Fruit fly (Drosophila melanogaster): Measurements from ENCODE around the gene Mms19.

DNA sequence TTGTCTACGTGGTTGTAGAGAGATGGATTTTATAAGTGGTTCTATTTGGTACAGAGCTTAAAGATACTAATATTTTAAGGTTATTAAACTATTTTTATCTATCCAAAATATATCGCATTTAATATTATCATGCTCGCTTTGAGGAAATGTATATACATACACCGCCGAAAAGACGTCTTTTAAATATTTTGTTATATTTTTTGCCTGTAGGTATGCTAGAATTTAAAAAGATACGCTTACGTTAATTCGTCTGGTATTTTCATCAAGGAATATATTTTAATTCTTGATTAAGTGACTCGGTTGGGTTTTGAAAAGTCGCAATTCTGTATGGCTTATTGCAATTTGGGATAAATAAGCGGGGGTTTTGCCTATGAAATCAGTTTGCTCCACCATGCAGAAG lies 36.2 kb downstream of the Mms19 start:
- TF ChIP-seq pan (optimal IDR thresholded peaks at IDR 0.05), result no peak
- TF ChIP-seq psq (optimal IDR thresholded peaks at IDR 0.05), result no peak
